Fruit fly (Drosophila melanogaster): ENCODE measurements around the gene CG4199.

CG4199 gene

DNA sequence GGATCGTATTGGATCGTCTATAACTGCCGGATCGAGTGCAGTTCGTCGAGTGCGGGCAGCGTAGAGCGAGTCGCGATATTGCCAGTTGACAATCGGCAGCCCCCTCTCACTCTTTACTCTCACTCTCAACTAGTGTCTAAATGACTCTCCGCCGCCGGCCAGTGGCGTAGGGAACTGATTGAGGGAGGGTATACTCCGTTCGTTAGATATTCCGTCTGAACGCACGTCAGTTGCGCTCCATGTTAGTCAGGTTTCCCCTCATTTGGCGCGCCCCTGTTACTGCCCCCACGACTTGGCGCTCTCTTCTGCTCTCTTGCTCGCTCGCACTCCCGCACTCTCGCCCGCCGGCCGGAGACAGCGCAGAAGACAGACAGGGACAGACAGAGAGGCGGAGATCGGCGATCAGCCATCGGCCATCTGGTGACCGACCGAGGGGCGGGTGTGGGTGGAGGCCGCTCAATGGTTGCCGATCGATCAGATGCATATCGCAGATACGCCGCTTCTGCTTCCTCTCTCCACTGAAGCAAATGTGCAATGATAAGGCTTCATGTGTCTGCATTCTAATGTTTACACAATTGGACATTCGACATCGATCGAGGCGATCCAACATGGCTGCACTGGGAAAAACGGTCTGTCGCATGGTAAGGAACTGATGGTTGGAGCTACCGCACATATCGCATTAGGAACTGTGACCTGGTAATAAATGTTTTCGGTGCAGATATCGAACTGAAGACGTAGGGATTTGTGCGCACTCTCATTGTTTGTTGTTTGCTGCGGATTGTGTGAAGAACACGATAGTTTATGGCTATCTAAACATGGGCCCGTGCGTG lies 23.0 kb downstream of the CG4199 start, which contains the start of gene moody (continued):
- TF ChIP-seq pb (GFP tag; optimal IDR thresholded peaks at IDR 0.05) (peak; percentile 97), sug (tag; optimal IDR thresholded peaks at IDR 0.05) (peak; percentile 97), Ets65A (GFP tag) (peak; percentile 99), dysf (GFP tag; IDR thresholded peaks at IDR 0.05) (peak; percentile 98), pita (GFP tag; optimal IDR thresholded peaks at IDR 0.05) (no peak), YL-1 (GFP tag; optimal IDR thresholded peaks at IDR 0.05) (peak; percentile 96), ranshi (GFP tag; IDR thresholded peaks at IDR 0.05) (peak; percentile 98), jigr1 (GFP tag; IDR thresholded peaks at IDR 0.05) (peak; percentile 92), sc (optimal IDR thresholded peaks at IDR 0.05) (no peak), sc (GFP tag; optimal IDR thresholded peaks at IDR 0.05) (peak; percentile 83), CG4282 (GFP tag; optimal IDR thresholded peaks at IDR 0.05) (peak; percentile 94), Bgb (GFP tag; IDR thresholded peaks at IDR 0.05; ENCODE audit: partially characterized antibody) (peak; percentile 28; the same call in 1 of the 2 replicates), Sox102F (GFP tag; optimal IDR thresholded peaks at IDR 0.05) (peak; percentile 94), CG9727 (GFP tag; optimal IDR thresholded peaks at IDR 0.05) (peak; percentile 91), Chrac-16 (GFP tag; optimal IDR thresholded peaks at IDR 0.05) (peak; percentile 98), da (GFP tag; optimal IDR thresholded peaks at IDR 0.05) (peak; percentile 96), CG42726 (GFP tag; IDR thresholded peaks at IDR 0.05; ENCODE audit: partially characterized antibody) (no peak), HLHmδ (GFP tag; optimal IDR thresholded peaks at IDR 0.05) (peak; percentile 97), gsb-n (tag; optimal IDR thresholded peaks at IDR 0.05) (peak; percentile 85), Lpt (GFP tag; optimal IDR thresholded peaks at IDR 0.05) (no peak), trem (tag; optimal IDR thresholded peaks at IDR 0.05) (peak; percentile 58), CG11456 (GFP tag; IDR thresholded peaks at IDR 0.05) (peak; percentile 100), tgo (GFP tag; IDR thresholded peaks at IDR 0.05) (peak; percentile 98), pros (GFP tag; optimal IDR thresholded peaks at IDR 0.05) (peak; percentile 59), Ptx1 (GFP tag; IDR thresholded peaks at IDR 0.05) (peak; percentile 98), Hr39 (optimal IDR thresholded peaks at IDR 0.05) (no peak), NC2β (GFP tag; optimal IDR thresholded peaks at IDR 0.05) (peak; percentile 95), CG15479 (GFP tag; optimal IDR thresholded peaks at IDR 0.05) (peak; percentile 68), kay (GFP tag; optimal IDR thresholded peaks at IDR 0.05) (peak; percentile 94), CG18764 (GFP tag; optimal IDR thresholded peaks at IDR 0.05) (peak; percentile 92), pfk (GFP tag; optimal IDR thresholded peaks at IDR 0.05) (peak; percentile 78), CG10431 (GFP tag; optimal IDR thresholded peaks at IDR 0.05) (peak; percentile 92), Fer1 (GFP tag; optimal IDR thresholded peaks at IDR 0.05) (peak; percentile 98), CG4730 (GFP tag; IDR thresholded peaks at IDR 0.05) (peak; percentile 97), CG12236 (GFP tag; optimal IDR thresholded peaks at IDR 0.05) (peak; percentile 88), CG10565 (GFP tag; optimal IDR thresholded peaks at IDR 0.05) (peak; percentile 70), Drgx (GFP tag; IDR thresholded peaks at IDR 0.05) (peak; percentile 99), jumu (GFP tag; optimal IDR thresholded peaks at IDR 0.05) (peak; percentile 98), CG31365 (tag; optimal IDR thresholded peaks at IDR 0.05) (peak; percentile 93), B-H1 (GFP tag; IDR thresholded peaks at IDR 0.05) (peak; percentile 96), ssp (GFP tag; IDR thresholded peaks at IDR 0.05) (peak; percentile 92), Jarid2 (GFP tag; optimal IDR thresholded peaks at IDR 0.05) (peak; percentile 83), Vsx1 (GFP tag; optimal IDR thresholded peaks at IDR 0.05) (peak; percentile 89), CG13624 (GFP tag; optimal IDR thresholded peaks at IDR 0.05) (peak; percentile 98), CG10147 (GFP tag; optimal IDR thresholded peaks at IDR 0.05) (peak; percentile 90), sob (GFP tag; IDR thresholded peaks at IDR 0.05) (peak; percentile 99), mam (GFP tag; optimal IDR thresholded peaks at IDR 0.05) (peak; percentile 99), exex (tag; optimal IDR thresholded peaks at IDR 0.05) (peak; percentile 85), corto (GFP tag; optimal IDR thresholded peaks at IDR 0.05) (no peak), vvl (GFP tag; IDR thresholded peaks at IDR 0.05) (peak; percentile 99)

Measured in whole organism, embryonic.